Worm (Caenorhabditis elegans) whole organism, L3 larva: ENCODE data around the gene col-138.

Source experiments
- ZK546.5 ChIP-seq: sonication (generic microtip); optimal IDR thresholded peaks from 2 replicates; lab custom pipeline; 2017; ENCODE audit warnings: missing biosample characterization, missing genetic modification characterization
- elt-3 ChIP-seq, 3 experiments: fragments of 150-350 bp in 1 of 3; sonication (generic microtip) in 2 of 3; optimal IDR thresholded peaks; 2 replicates in 2 of 3; 4 replicates in 1 of 3; lab custom pipeline; 2014 to 2017; ENCODE audit warnings: missing biosample characterization in 3 of 3, missing genetic modification characterization in 3 of 3
- jun-1 ChIP-seq: fragments of 150-350 bp; optimal IDR thresholded peaks from 2 replicates; lab custom pipeline; 2014; ENCODE audit warnings: missing biosample characterization, missing genetic modification reagents, missing genetic modification characterization
- nhr-237 ChIP-seq: fragments of 150-350 bp; optimal IDR thresholded peaks from 2 replicates; lab custom pipeline; 2014; ENCODE audit warnings: missing biosample characterization, missing genetic modification characterization
- nhr-43 ChIP-seq: sonication (generic microtip); optimal IDR thresholded peaks from 2 replicates; lab custom pipeline; 2016; ENCODE audit warnings: mild to moderate bottlenecking, missing genetic modification characterization, missing compliant biosample characterization; ENCODE audit not compliant: poor library complexity, severe bottlenecking
- nhr-76 ChIP-seq: fragments of 150-350 bp; sonication (generic microtip); optimal IDR thresholded peaks from 5 replicates; lab custom pipeline; 2014; ENCODE audit warnings: missing biosample characterization, missing genetic modification characterization
- pha-4 ChIP-seq: fragments of 150-350 bp; optimal IDR thresholded peaks from 2 replicates; lab custom pipeline; 2014; ENCODE audit warnings: missing biosample characterization, missing genetic modification reagents, missing genetic modification characterization
- skn-1 ChIP-seq: fragments of 150-350 bp; optimal IDR thresholded peaks from 2 replicates; lab custom pipeline; 2014; ENCODE audit warnings: missing biosample characterization, missing genetic modification characterization
- snpc-4 ChIP-seq: fragments of 150-350 bp; optimal IDR thresholded peaks from 2 replicates; lab custom pipeline; 2014; ENCODE audit warnings: missing biosample characterization, missing genetic modification characterization
- unc-39 ChIP-seq: sonication (generic microtip); optimal IDR thresholded peaks from 4 replicates; lab custom pipeline; 2017; ENCODE audit warnings: missing biosample characterization, missing genetic modification characterization
- unc-62 ChIP-seq: fragments of 150-350 bp; sonication (generic microtip); optimal IDR thresholded peaks from 4 replicates; lab custom pipeline; 2014; ENCODE audit warnings: missing biosample characterization, missing genetic modification reagents, missing genetic modification characterization
- ztf-4 ChIP-seq: fragments of 150-350 bp; optimal IDR thresholded peaks from 2 replicates; lab custom pipeline; 2014; ENCODE audit warnings: missing biosample characterization, missing genetic modification characterization

- TF ChIP-seq unc-39 (tag; lab: Kevin White, UChicago), result no peak
- TF ChIP-seq nhr-43 (tag; lab: Kevin White, UChicago), result no peak
- no peak for TF ChIP-seq ZK546.5
- no peak for TF ChIP-seq elt-3 (tag; optimal IDR thresholded peaks at IDR 0.05; lab: Kevin White, UChicago)
- TF ChIP-seq snpc-4 (tag; lab: Kevin White, UChicago), result no peak
- TF ChIP-seq nhr-76, result no peak
- TF ChIP-seq jun-1 (tag; lab: Kevin White, UChicago), result no peak
- TF ChIP-seq unc-62 (GFP tag; lab: Kevin White, UChicago), result no peak
- TF ChIP-seq skn-1, result no peak
- TF ChIP-seq pha-4 (tag; lab: Kevin White, UChicago), result peak; percentile 11
- TF ChIP-seq ztf-4, result no peak
- no peak for TF ChIP-seq nhr-237 (tag; lab: Kevin White, UChicago)
Measured at ce11 chrIV:17174087-17174486, 9.4 kb downstream of the col-138 start.
